Worm (Caenorhabditis elegans): ENCODE results near the gene daf-36.
A peak's percentile ranks its signal among the peaks of the same experiment; 100 is the strongest.

daf-36 gene

DNA sequence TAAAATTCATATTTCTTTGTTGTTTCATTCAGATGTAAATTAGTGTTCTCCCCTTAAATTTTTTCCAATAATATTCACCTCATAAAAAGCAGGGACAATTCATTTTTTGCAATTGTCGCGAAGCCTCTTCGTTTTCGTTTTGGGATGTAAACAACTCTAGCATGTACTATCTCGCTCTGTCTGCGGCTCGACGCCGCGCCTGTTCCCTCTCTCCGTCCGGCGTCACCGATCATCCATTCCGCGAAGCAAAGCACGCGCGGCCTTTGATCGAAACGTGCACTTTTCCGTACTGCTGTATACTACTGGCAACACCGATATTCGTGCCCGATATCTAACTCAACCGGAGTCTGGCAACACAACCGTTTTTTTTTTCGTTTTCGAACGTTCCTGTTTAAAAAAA lies 21.5 kb upstream of the daf-36 start:
- no peak for TF ChIP-seq dmd-4 (tag; optimal IDR thresholded peaks at IDR 0.05)
- TF ChIP-seq mdl-1 (tag; optimal IDR thresholded peaks at IDR 0.05): peak in 1 of 2 experiments; percentile 15
- TF ChIP-seq sma-9 (GFP tag; optimal IDR thresholded peaks at IDR 0.05): peak; percentile 0
- TF ChIP-seq sma-9 (tag; optimal IDR thresholded peaks at IDR 0.05): no peak

DNA sequence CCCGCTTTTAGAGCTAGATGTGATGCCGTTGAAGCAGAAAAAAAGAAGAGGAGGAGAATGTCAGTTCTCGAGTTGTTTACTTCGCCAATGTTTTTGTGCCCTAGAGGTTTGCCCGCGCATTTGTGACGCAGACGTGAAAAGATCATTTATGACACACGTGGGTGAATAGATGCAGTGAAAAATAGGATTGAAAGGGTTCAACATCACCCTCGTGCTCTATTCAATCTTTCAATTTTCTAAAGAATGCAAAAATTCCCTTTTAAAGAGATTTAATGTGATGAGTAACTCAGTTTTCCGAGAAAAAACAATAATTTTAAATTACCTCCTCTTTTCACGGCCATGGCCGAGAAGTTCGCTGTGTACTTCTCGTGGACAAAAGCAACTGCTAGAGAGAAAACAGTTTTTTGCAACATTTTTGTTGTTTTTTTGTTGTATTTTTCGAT lies 21.0 kb upstream of the daf-36 start:
- TF ChIP-seq C34F6.9 (tag; optimal IDR thresholded peaks at IDR 0.05): peak; percentile 79
- TF ChIP-seq lin-11 (tag; optimal IDR thresholded peaks at IDR 0.05): peak; percentile 19
- peak; percentile 46 for TF ChIP-seq nhr-21 (tag; optimal IDR thresholded peaks at IDR 0.05)
- TF ChIP-seq elt-1 (tag; optimal IDR thresholded peaks at IDR 0.05): no peak
- TF ChIP-seq mdl-1 (tag; optimal IDR thresholded peaks at IDR 0.05): peak; percentile 72 to 94
- TF ChIP-seq fos-1 (tag; optimal IDR thresholded peaks at IDR 0.05): peak; percentile 6
- TF ChIP-seq ztf-4 (tag; optimal IDR thresholded peaks at IDR 0.05): peak; percentile 29
- peak; percentile 47 for TF ChIP-seq nhr-6 (tag; optimal IDR thresholded peaks at IDR 0.05)
- peak; percentile 68 for TF ChIP-seq crh-2 (tag; optimal IDR thresholded peaks at IDR 0.05)
- TF ChIP-seq lsy-2 (tag; optimal IDR thresholded peaks at IDR 0.05): peak; percentile 11 to 73
- TF ChIP-seq skn-1 (tag; optimal IDR thresholded peaks at IDR 0.05): no peak
- TF ChIP-seq sma-9 (GFP tag; optimal IDR thresholded peaks at IDR 0.05): peak; percentile 67
- no peak for TF ChIP-seq sma-9 (tag; optimal IDR thresholded peaks at IDR 0.05)
- no peak for TF ChIP-seq ztf-11 (tag; optimal IDR thresholded peaks at IDR 0.05)
- peak; percentile 88 for TF ChIP-seq nhr-129 (tag; optimal IDR thresholded peaks at IDR 0.05)
- peak; percentile 27 for TF ChIP-seq lin-13 (GFP tag; optimal IDR thresholded peaks at IDR 0.05)

DNA sequence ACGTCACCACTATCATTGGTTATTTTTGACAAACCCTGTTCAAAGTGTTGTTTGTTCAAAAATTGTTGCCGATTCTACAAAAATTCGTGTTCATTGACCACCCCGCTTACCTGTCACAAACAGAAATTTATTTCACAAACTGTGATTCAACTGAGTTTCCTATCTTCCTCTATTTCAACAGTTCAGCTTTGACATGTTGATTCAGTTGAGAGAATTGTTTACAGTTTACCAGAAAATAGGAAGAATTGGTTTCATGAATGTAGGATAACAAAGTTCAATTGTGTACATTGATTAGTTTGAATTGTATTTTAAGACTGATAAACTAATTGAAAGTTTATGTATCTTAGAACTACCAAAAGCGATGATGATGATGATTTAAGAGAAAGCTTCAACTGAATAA lies 20.1 kb upstream of the daf-36 start:
- TF ChIP-seq unc-39 (tag; optimal IDR thresholded peaks at IDR 0.05) (no peak), nhr-10 (tag; optimal IDR thresholded peaks at IDR 0.05) (no peak), gmeb-1 (tag; optimal IDR thresholded peaks at IDR 0.05) (no peak), ztf-11 (tag; optimal IDR thresholded peaks at IDR 0.05) (no peak), unc-62 (GFP tag; optimal IDR thresholded peaks at IDR 0.05) (no peak), nhr-23 (tag; optimal IDR thresholded peaks at IDR 0.05) (no peak), dmd-4 (tag; optimal IDR thresholded peaks at IDR 0.05) (no peak), nhr-77 (tag; optimal IDR thresholded peaks at IDR 0.05) (no peak), ama-1 (optimal IDR thresholded peaks at IDR 0.05) (no peak)

DNA sequence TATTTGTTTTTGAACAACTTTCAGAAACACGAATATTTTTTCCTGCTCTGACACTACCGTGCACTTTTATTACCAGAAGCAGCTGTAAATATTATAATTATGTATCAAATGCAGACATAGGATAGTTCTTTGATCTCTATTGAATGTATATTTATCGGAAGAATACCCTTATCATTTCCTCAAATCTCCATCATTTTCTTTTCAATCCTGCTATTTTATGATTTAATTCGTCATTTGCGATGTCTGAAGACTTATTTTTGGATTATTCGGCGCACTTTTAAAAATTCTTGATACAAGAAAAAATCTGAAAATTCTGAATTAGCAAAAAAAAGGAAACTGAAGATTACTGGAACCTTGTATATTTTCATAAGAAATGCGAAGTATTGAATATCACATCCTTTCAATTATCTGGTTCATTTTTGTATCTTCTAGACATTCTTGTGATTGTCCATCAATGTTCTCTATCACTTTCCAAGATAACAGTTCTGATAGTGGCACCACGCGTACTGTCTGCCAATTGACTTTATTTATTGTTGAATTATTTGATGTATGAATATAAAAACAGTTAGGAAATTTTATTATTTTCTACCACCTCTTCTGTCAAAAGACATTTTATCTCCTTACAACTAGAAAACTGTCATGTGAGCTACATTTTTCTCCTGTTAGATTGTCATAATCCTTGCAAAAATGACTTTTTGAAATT lies 18.7 kb upstream of the daf-36 start:
- peak; percentile 41 for TF ChIP-seq sma-9 (GFP tag; optimal IDR thresholded peaks at IDR 0.05)
- no peak for TF ChIP-seq sma-9 (tag; optimal IDR thresholded peaks at IDR 0.05)
- peak; percentile 46 for TF ChIP-seq fos-1 (tag; optimal IDR thresholded peaks at IDR 0.05)
- TF ChIP-seq nhr-12 (tag; optimal IDR thresholded peaks at IDR 0.05): no peak
- no peak for TF ChIP-seq Y55F3AM.14 (GFP tag; optimal IDR thresholded peaks at IDR 0.05)

DNA sequence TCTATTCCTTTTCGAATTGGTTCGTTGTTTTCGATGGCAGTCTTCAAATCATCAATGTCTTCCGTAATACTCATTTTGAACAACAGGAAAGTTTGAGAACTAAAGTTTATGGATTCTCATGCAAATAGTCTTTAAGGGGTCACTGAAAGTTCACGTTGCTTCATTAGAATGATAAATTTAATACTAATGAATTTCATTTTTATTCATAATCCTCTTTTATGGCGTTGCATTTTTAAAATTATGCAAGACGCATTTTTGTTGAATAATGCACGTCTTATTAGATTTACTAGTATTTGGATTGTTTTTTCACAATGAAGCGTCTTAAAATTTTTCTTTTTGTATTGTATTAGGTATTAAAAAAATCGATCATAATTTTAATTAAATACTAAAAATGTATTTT lies 17.6 kb upstream of the daf-36 start, which contains the start of gene C12D8.9:
Gene C12D8.9, minus strand, starts transcription at position 101 of the 400 bp plus-strand sequence.
- TF ChIP-seq sem-4 (tag; optimal IDR thresholded peaks at IDR 0.05): no peak
- no peak for TF ChIP-seq ama-1 (optimal IDR thresholded peaks at IDR 0.05)
- no peak for TF ChIP-seq Y55F3AM.14 (GFP tag; optimal IDR thresholded peaks at IDR 0.05)
- no peak for TF ChIP-seq nhr-21 (tag; optimal IDR thresholded peaks at IDR 0.05)
- TF ChIP-seq skn-1 (tag; optimal IDR thresholded peaks at IDR 0.05): no peak
- no peak for TF ChIP-seq blmp-1 (tag; optimal IDR thresholded peaks at IDR 0.05; ENCODE audit: insufficient read depth)
- TF ChIP-seq elt-1 (tag; optimal IDR thresholded peaks at IDR 0.05): no peak
- TF ChIP-seq ceh-82 (tag; optimal IDR thresholded peaks at IDR 0.05): no peak
- no peak for TF ChIP-seq aly-2 (tag; optimal IDR thresholded peaks at IDR 0.05)
- TF ChIP-seq ZK546.5 (tag; optimal IDR thresholded peaks at IDR 0.05): no peak
- no peak for TF ChIP-seq unc-55 (GFP tag; optimal IDR thresholded peaks at IDR 0.05)
- no peak for TF ChIP-seq crh-2 (tag; optimal IDR thresholded peaks at IDR 0.05)
- TF ChIP-seq lin-39 (tag; optimal IDR thresholded peaks at IDR 0.05): no peak
- TF ChIP-seq nhr-77 (tag; optimal IDR thresholded peaks at IDR 0.05): no peak
